Fruit fly (Drosophila melanogaster) whole organism, embryonic: ENCODE results near the gene CG6660.

ENCODE experiments used
- ATbp ChIP-seq: fragments of 200-800 bp; sonication (Bioruptor generic); optimal IDR thresholded peaks from 2 replicates; lab custom pipeline; 2017; ENCODE audit warnings: missing biosample characterization, mild to moderate bottlenecking, missing genetic modification characterization, missing genetic modification reagents
- Atf6 ChIP-seq: fragments of 200-800 bp; sonication (Bioruptor generic); IDR thresholded peaks from 2 replicates; pipeline ENCODE4 v1.3.6; 2022; ENCODE audit warnings: missing biosample characterization, missing genetic modification characterization
- CG10147 ChIP-seq: fragments of 200-800 bp; sonication (Bioruptor generic); optimal IDR thresholded peaks from 2 replicates; lab custom pipeline; 2019; ENCODE audit warnings: missing biosample characterization, mild to moderate bottlenecking, missing genetic modification characterization, moderate library complexity
- CG11695 ChIP-seq: fragments of 200-800 bp; sonication (Bioruptor generic); IDR thresholded peaks from 3 replicates; pipeline ENCODE4 v1.3.6; 2022; ENCODE audit warnings: missing biosample characterization, missing genetic modification characterization
- CG12744 ChIP-seq: fragments of 200-800 bp; sonication (Bioruptor generic); optimal IDR thresholded peaks from 2 replicates; lab custom pipeline; 2016; ENCODE audit warnings: missing biosample characterization, missing genetic modification characterization
- CG1529 ChIP-seq: fragments of 200-800 bp; sonication (Bioruptor generic); optimal IDR thresholded peaks from 3 replicates; lab custom pipeline; 2018; ENCODE audit warnings: missing biosample characterization, missing genetic modification characterization
- CG17359 ChIP-seq: fragments of 200-800 bp; sonication (Bioruptor generic); optimal IDR thresholded peaks from 3 replicates; lab custom pipeline; 2018; ENCODE audit warnings: missing biosample characterization, mild to moderate bottlenecking, missing genetic modification characterization, moderate library complexity
- CG17361 ChIP-seq: fragments of 200-800 bp; sonication (Bioruptor generic); IDR thresholded peaks from 3 replicates; pipeline ENCODE4 v1.3.6; 2022; ENCODE audit warnings: missing biosample characterization, missing genetic modification characterization
- CG18011 ChIP-seq: fragments of 200-800 bp; sonication (Bioruptor generic); optimal IDR thresholded peaks from 2 replicates; lab custom pipeline; 2017; ENCODE audit warnings: missing biosample characterization, missing genetic modification characterization, mild to moderate bottlenecking, moderate library complexity, missing genotype
- CG2120 ChIP-seq: fragments of 200-800 bp; sonication (Bioruptor generic); optimal IDR thresholded peaks from 3 replicates; lab custom pipeline; 2016; ENCODE audit warnings: missing biosample characterization, missing genetic modification characterization
- CG2199 ChIP-seq: fragments of 200-800 bp; sonication (Bioruptor generic); IDR thresholded peaks from 3 replicates; pipeline ENCODE4 v1.3.6; 2022; ENCODE audit warnings: missing biosample characterization, missing genetic modification characterization
- CG31441 ChIP-seq: fragments of 200-800 bp; sonication (Bioruptor generic); IDR thresholded peaks from 2 replicates; pipeline ENCODE4 v1.3.6; 2022; ENCODE audit warnings: missing biosample characterization, missing genetic modification characterization
- CG4328 ChIP-seq: fragments of 200-800 bp; sonication (Bioruptor generic); optimal IDR thresholded peaks from 3 replicates; lab custom pipeline; 2017; ENCODE audit warnings: missing biosample characterization, missing genetic modification reagents, missing genetic modification characterization
- CG4360 ChIP-seq: fragments of 200-800 bp; sonication (Bioruptor generic); IDR thresholded peaks from 2 replicates; pipeline ENCODE4 v1.3.6; 2022; ENCODE audit warnings: missing biosample characterization, missing genetic modification characterization
- CG4854 ChIP-seq: fragments of 200-800 bp; sonication (Bioruptor generic); optimal IDR thresholded peaks from 2 replicates; lab custom pipeline; 2016; ENCODE audit warnings: missing biosample characterization, missing genetic modification characterization, inconsistent platforms
- CG7839 ChIP-seq: fragments of 200-800 bp; sonication (Bioruptor generic); optimal IDR thresholded peaks from 3 replicates; lab custom pipeline; 2018; ENCODE audit warnings: missing biosample characterization, mild to moderate bottlenecking, missing genetic modification characterization, moderate library complexity
- CG8281 ChIP-seq: fragments of 200-800 bp; sonication (Bioruptor generic); optimal IDR thresholded peaks from 2 replicates; lab custom pipeline; 2018; ENCODE audit warnings: missing biosample characterization, mild to moderate bottlenecking, missing genetic modification characterization, moderate library complexity
- D ChIP-seq, 2 experiments: fragments of 200-800 bp in 1 of 2; fragments of >200 bp in 1 of 2; sonication (Bioruptor generic) in 1 of 2; optimal IDR thresholded peaks; 2 replicates in 1 of 2; 3 replicates in 1 of 2; lab custom pipeline; 2017; ENCODE audit warnings: mild to moderate bottlenecking in 1 of 2, missing biosample characterization in 1 of 2, missing genetic modification characterization in 1 of 2, missing genetic modification reagents in 1 of 2
- Dfd ChIP-seq, 2 experiments: fragments of >200 bp; optimal IDR thresholded peaks; 2 replicates each; lab custom pipeline; 2017; ENCODE audit warnings: missing biosample characterization in 2 of 2, missing genetic modification characterization in 2 of 2
- Dip2 ChIP-seq: fragments of 200-800 bp; sonication (Bioruptor generic); IDR thresholded peaks from 2 replicates; pipeline ENCODE4 v1.3.6; 2022; ENCODE audit warnings: missing biosample characterization, missing genetic modification characterization
- Ets65A ChIP-seq: fragments of 200-800 bp; sonication (Bioruptor generic); peaks from one replicate; lab custom pipeline; 2016; ENCODE audit warnings: missing biosample characterization, missing genetic modification characterization
- Ets97D ChIP-seq: fragments of 200-800 bp; sonication (Bioruptor generic); optimal IDR thresholded peaks from 3 replicates; lab custom pipeline; 2016; ENCODE audit warnings: missing biosample characterization, missing genetic modification characterization
- Gug ChIP-seq: fragments of 200-800 bp; sonication (Bioruptor generic); IDR thresholded peaks from 4 replicates; pipeline ENCODE4 v1.3.6; 2022; ENCODE audit warnings: missing biosample characterization, missing genetic modification characterization
- Kr ChIP-seq: fragments of 200-800 bp; sonication (Bioruptor generic); optimal IDR thresholded peaks from 2 replicates; lab custom pipeline; 2017; ENCODE audit warnings: missing biosample characterization, mild to moderate bottlenecking, missing genetic modification characterization
- Myb ChIP-seq: fragments of 200-800 bp; sonication (Bioruptor generic); optimal IDR thresholded peaks from 2 replicates; lab custom pipeline; 2016; ENCODE audit warnings: missing biosample characterization, missing genetic modification characterization
- NfI ChIP-seq: fragments of 200-800 bp; sonication (Bioruptor generic); optimal IDR thresholded peaks from 3 replicates; lab custom pipeline; 2018; ENCODE audit warnings: missing biosample characterization, mild to moderate bottlenecking, missing genetic modification characterization, moderate library complexity
- Ptx1 ChIP-seq: fragments of 200-800 bp; sonication (Bioruptor generic); IDR thresholded peaks from 2 replicates; pipeline ENCODE4 v1.3.6; 2022; ENCODE audit warnings: missing biosample characterization, missing genetic modification characterization
- Ravus ChIP-seq: fragments of 200-800 bp; sonication (Bioruptor generic); IDR thresholded peaks from 2 replicates; pipeline ENCODE4 v1.3.6; 2022; ENCODE audit warnings: missing biosample characterization, missing genetic modification characterization
- Sox100B ChIP-seq: fragments of 200-800 bp; sonication (Bioruptor generic); optimal IDR thresholded peaks from 3 replicates; lab custom pipeline; 2018; ENCODE audit warnings: missing biosample characterization, mild to moderate bottlenecking, missing genetic modification characterization
- Spps ChIP-seq: fragments of 200-800 bp; sonication (Bioruptor generic); optimal IDR thresholded peaks from 2 replicates; lab custom pipeline; 2018; ENCODE audit warnings: missing biosample characterization, mild to moderate bottlenecking, missing genetic modification characterization
- Ssrp ChIP-seq: fragments of 200-800 bp; sonication (Bioruptor generic); optimal IDR thresholded peaks from 2 replicates; lab custom pipeline; 2018; ENCODE audit warnings: missing biosample characterization, mild to moderate bottlenecking, missing genetic modification characterization, moderate library complexity
- Xbp1 ChIP-seq: fragments of 200-800 bp; sonication (Bioruptor generic); optimal IDR thresholded peaks from 3 replicates; lab custom pipeline; 2016; ENCODE audit warnings: missing biosample characterization, mild to moderate bottlenecking, missing genetic modification characterization
- ab ChIP-seq: fragments of 200-800 bp; sonication (Bioruptor generic); optimal IDR thresholded peaks from 2 replicates; lab custom pipeline; 2016; ENCODE audit warnings: missing biosample characterization, missing genetic modification characterization
- cad ChIP-seq: fragments of >200 bp; optimal IDR thresholded peaks from 2 replicates; lab custom pipeline; 2017; ENCODE audit warnings: missing biosample characterization, missing genetic modification characterization
- chinmo ChIP-seq: fragments of 200-800 bp; sonication (Bioruptor generic); IDR thresholded peaks from 4 replicates; pipeline ENCODE4 v1.3.6; 2022; ENCODE audit warnings: missing biosample characterization, missing genetic modification characterization; ENCODE audit not compliant: partially characterized antibody
- disco-r ChIP-seq: fragments of 200-800 bp; sonication (Bioruptor generic); optimal IDR thresholded peaks from 2 replicates; lab custom pipeline; 2016; ENCODE audit warnings: missing biosample characterization, missing genetic modification characterization
- ewg ChIP-seq: fragments of 200-800 bp; sonication (Bioruptor generic); optimal IDR thresholded peaks from 3 replicates; lab custom pipeline; 2017; ENCODE audit warnings: mild to moderate bottlenecking, missing biosample characterization, missing genetic modification reagents, missing genetic modification characterization
- gem ChIP-seq: fragments of 200-800 bp; sonication (Bioruptor generic); optimal IDR thresholded peaks from 2 replicates; lab custom pipeline; 2019; ENCODE audit warnings: missing biosample characterization, mild to moderate bottlenecking, missing genetic modification characterization, moderate library complexity
- gsb ChIP-seq: fragments of 200-800 bp; sonication (Bioruptor generic); IDR thresholded peaks from 2 replicates; pipeline ENCODE4 v1.3.6; 2022; ENCODE audit warnings: missing biosample characterization, missing genetic modification characterization
- gsb-n ChIP-seq: fragments of 200-800 bp; sonication (Bioruptor generic); optimal IDR thresholded peaks from 3 replicates; lab custom pipeline; 2018; ENCODE audit warnings: missing biosample characterization, mild to moderate bottlenecking, missing genetic modification characterization
- hkb ChIP-seq, 2 experiments: fragments of 200-800 bp in 1 of 2; fragments of >200 bp in 1 of 2; sonication (Bioruptor generic) in 1 of 2; IDR thresholded peaks in 1 of 2; optimal IDR thresholded peaks in 1 of 2; 2 replicates each; pipeline versions ENCODE4 v1.3.6 to Lab custom; 2017 to 2022; ENCODE audit warnings: missing biosample characterization in 1 of 2, missing genetic modification characterization in 1 of 2
- org-1 ChIP-seq: fragments of 200-800 bp; sonication (Bioruptor generic); optimal IDR thresholded peaks from 2 replicates; lab custom pipeline; 2017; ENCODE audit warnings: missing biosample characterization, missing genetic modification characterization
- psq ChIP-seq: fragments of 200-800 bp; sonication (Bioruptor generic); optimal IDR thresholded peaks from 2 replicates; lab custom pipeline; 2017; ENCODE audit warnings: missing biosample characterization, missing genetic modification characterization
- sim ChIP-seq: fragments of 200-800 bp; sonication (Bioruptor generic); IDR thresholded peaks from 2 replicates; pipeline ENCODE4 v1.3.6; 2022; ENCODE audit warnings: missing biosample characterization, missing genetic modification characterization
- tll ChIP-seq, 2 experiments: fragments of 200-800 bp in 1 of 2; fragments of >200 bp in 1 of 2; sonication (Bioruptor generic) in 1 of 2; optimal IDR thresholded peaks; 2 replicates each; lab custom pipeline; 2017 to 2019; ENCODE audit warnings: missing biosample characterization in 2 of 2, missing genetic modification characterization in 2 of 2, mild to moderate bottlenecking in 1 of 2, moderate library complexity in 1 of 2
- tna ChIP-seq: fragments of 200-800 bp; sonication (Bioruptor generic); IDR thresholded peaks from 2 replicates; pipeline ENCODE4 v1.3.6; 2022; ENCODE audit warnings: missing biosample characterization, missing genetic modification characterization; ENCODE audit not compliant: partially characterized antibody
- vnd ChIP-seq: fragments of 200-800 bp; sonication (Bioruptor generic); IDR thresholded peaks from 3 replicates; pipeline ENCODE4 v1.3.6; 2022; ENCODE audit warnings: missing biosample characterization, missing genetic modification characterization; ENCODE audit not compliant: partially characterized antibody
- zen ChIP-seq: fragments of 200-800 bp; sonication (Bioruptor generic); optimal IDR thresholded peaks from 3 replicates; lab custom pipeline; 2018; ENCODE audit warnings: missing biosample characterization, mild to moderate bottlenecking, missing genetic modification characterization, moderate library complexity

The CG6660 gene

dm6 chr3R:22923052-22923451 lies at the start of gene CG6660:
TSS of gene CG6660 (plus strand) at chr3R:22923352.
- no peak for TF ChIP-seq Dfd (GFP tag; optimal IDR thresholded peaks at IDR 0.05; lab: Kevin White, UChicago)
- TF ChIP-seq CG17359 (tag; lab: Kevin White, UChicago), result no peak
- TF ChIP-seq psq, result no peak
- no peak for TF ChIP-seq Myb (GFP tag; lab: Kevin White, UChicago)
- TF ChIP-seq CG2199, result no peak
- no peak for TF ChIP-seq CG8281
- TF ChIP-seq CG4360 (GFP tag; lab: Robert Waterston, UW), result no peak
- no peak for TF ChIP-seq CG4854 (GFP tag; lab: Kevin White, UChicago)
- no peak for TF ChIP-seq CG12744 (GFP tag; lab: Kevin White, UChicago)
- no peak for TF ChIP-seq CG1529 (GFP tag; lab: Kevin White, UChicago)
- TF ChIP-seq Dip2 (GFP tag; lab: Robert Waterston, UW), result no peak
- TF ChIP-seq Ssrp (tag; lab: Kevin White, UChicago), result no peak
- TF ChIP-seq hkb (optimal IDR thresholded peaks at IDR 0.05; lab: Kevin White, UChicago), result no peak
- TF ChIP-seq hkb (GFP tag; IDR thresholded peaks at IDR 0.05; lab: Robert Waterston, UW), result no peak
- TF ChIP-seq, all 482 proteins: peak for 0

dm6 chr3R:22877610-22878009 lies 45.5 kb upstream of the CG6660 start:
- TF ChIP-seq cad (GFP tag; lab: Kevin White, UChicago), result peak; percentile 82
- TF ChIP-seq zen (tag; lab: Kevin White, UChicago), result peak; percentile 76
- peak; percentile 26 for TF ChIP-seq gsb-n (tag; lab: Kevin White, UChicago)
- peak in 1 of 2 experiments; percentile 28 for TF ChIP-seq tll (GFP tag; optimal IDR thresholded peaks at IDR 0.05; lab: Kevin White, UChicago)
- no peak for TF ChIP-seq CG17361
- TF ChIP-seq Ets97D (GFP tag; lab: Kevin White, UChicago), result no peak
- no peak for TF ChIP-seq CG18011 (GFP tag; lab: Kevin White, UChicago)
- TF ChIP-seq Kr, result peak; percentile 34
- TF ChIP-seq Ets65A (GFP tag; lab: Kevin White, UChicago), result peak; percentile 44
- TF ChIP-seq ab (GFP tag; lab: Kevin White, UChicago), result no peak

dm6 chr3R:22878416-22878815 lies 44.7 kb upstream of the CG6660 start:
- TF ChIP-seq D (optimal IDR thresholded peaks at IDR 0.05; lab: Kevin White, UChicago), result no peak
- peak; percentile 60 for TF ChIP-seq D (GFP tag; optimal IDR thresholded peaks at IDR 0.05; lab: Kevin White, UChicago)
- peak; percentile 24 for TF ChIP-seq Xbp1 (GFP tag; lab: Kevin White, UChicago)
- TF ChIP-seq tna (GFP tag; lab: Robert Waterston, UW), result no peak
- TF ChIP-seq CG31441, result peak; percentile 74
- peak; percentile 71 for TF ChIP-seq gem (tag; lab: Kevin White, UChicago)
- peak; percentile 19 for TF ChIP-seq ATbp (GFP tag; lab: Kevin White, UChicago)
- peak; percentile 72 for TF ChIP-seq CG7839 (tag; lab: Kevin White, UChicago)
- peak; percentile 11 for TF ChIP-seq CG10147
- TF ChIP-seq Ravus (GFP tag; lab: Robert Waterston, UW), result no peak
- no peak for TF ChIP-seq Atf6
- TF ChIP-seq tll (GFP tag; optimal IDR thresholded peaks at IDR 0.05; lab: Kevin White, UChicago), result no peak
- TF ChIP-seq CG4328 (GFP tag; lab: Kevin White, UChicago), result no peak
- no peak for TF ChIP-seq disco-r (GFP tag; lab: Kevin White, UChicago)
- no peak for TF ChIP-seq sim (GFP tag; lab: Robert Waterston, UW)
- no peak for TF ChIP-seq vnd (GFP tag; lab: Robert Waterston, UW)
- TF ChIP-seq ewg (GFP tag; lab: Kevin White, UChicago), result peak; percentile 38
- no peak for TF ChIP-seq gsb
- TF ChIP-seq org-1 (GFP tag; lab: Kevin White, UChicago), result peak; percentile 31
- peak; percentile 55 for TF ChIP-seq Sox100B (GFP tag; lab: Kevin White, UChicago)
- peak; percentile 56; the same call in 1 of the 3 replicates for TF ChIP-seq CG11695 (GFP tag; lab: Robert Waterston, UW)
- peak; percentile 19 for TF ChIP-seq Spps
- TF ChIP-seq CG2120 (GFP tag; lab: Kevin White, UChicago), result peak; percentile 32
- TF ChIP-seq Gug (GFP tag; lab: Robert Waterston, UW), result no peak
- TF ChIP-seq NfI (GFP tag; lab: Kevin White, UChicago), result peak; percentile 19
- peak; percentile 27; the same call in 1 of the 2 replicates for TF ChIP-seq Ptx1 (GFP tag; lab: Robert Waterston, UW)
- no peak for TF ChIP-seq chinmo (GFP tag; lab: Robert Waterston, UW)
